Fruit fly (Drosophila melanogaster) whole organism, pupa: Measurements from ENCODE around the gene PpD3.

Source experiments
- CG4496 ChIP-seq: fragments of 200-800 bp; sonication (Bioruptor generic); IDR thresholded peaks from 3 replicates; pipeline ENCODE4 v1.3.6; 2022; ENCODE audit warnings: missing biosample characterization, missing genetic modification characterization
- CG8159 ChIP-seq: fragments of 200-800 bp; sonication (Bioruptor generic); optimal IDR thresholded peaks from 3 replicates; lab custom pipeline; 2018; ENCODE audit warnings: missing biosample characterization, mild to moderate bottlenecking, missing genetic modification characterization, moderate library complexity
- Snoo ChIP-seq: fragments of 200-800 bp; sonication (Bioruptor generic); optimal IDR thresholded peaks from 3 replicates; lab custom pipeline; 2017; ENCODE audit warnings: missing biosample characterization, mild to moderate bottlenecking, missing genetic modification characterization, inconsistent platforms
- fd96Ca ChIP-seq: fragments of 200-800 bp; sonication (Bioruptor generic); IDR thresholded peaks from 3 replicates; pipeline ENCODE4 v1.3.6; 2022; ENCODE audit warnings: missing biosample characterization, missing genetic modification characterization

DNA sequence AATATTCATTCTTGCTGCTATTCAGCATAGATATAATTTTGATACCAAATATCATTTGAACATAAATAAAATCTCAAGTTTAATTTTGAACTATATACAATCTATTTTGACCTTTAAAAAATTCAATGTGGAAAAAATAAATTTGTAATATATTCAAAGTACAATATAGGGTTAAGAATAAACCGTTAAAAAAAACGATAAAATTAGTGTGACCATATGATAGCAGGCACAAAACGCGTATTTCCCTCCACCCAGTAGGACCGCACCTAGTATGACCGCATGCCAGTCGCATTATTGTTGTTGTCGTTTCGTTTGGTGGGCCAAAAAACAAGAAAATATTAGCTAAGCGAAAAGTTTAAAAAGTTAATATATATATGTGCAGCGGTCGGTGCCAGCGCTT lies 45.3 kb downstream of the PpD3 start, which contains the start of gene CG8516:
- TF ChIP-seq fd96Ca (GFP tag; lab: Robert Waterston, UW) (no peak), CG8159 (tag; lab: Kevin White, UChicago) (peak; percentile 35), CG4496 (GFP tag; lab: Robert Waterston, UW) (no peak), Snoo (no peak)
